Worm (Caenorhabditis elegans): Measurements from ENCODE around the gene nhr-171.

The nhr-171 gene

ce11 chrV:7562947-7563346, 51.4 kb downstream of the nhr-171 start, which contains the start of gene F19F10.1:
Gene F19F10.1 (plus strand): TSS chrV:7563247.
- no peak for TF ChIP-seq ham-2 (GFP tag; optimal IDR thresholded peaks at IDR 0.05)
- TF ChIP-seq zip-8 (tag; optimal IDR thresholded peaks at IDR 0.05): no peak
- no peak for TF ChIP-seq lin-13 (tag; optimal IDR thresholded peaks at IDR 0.05)
- TF ChIP-seq ceh-83 (GFP tag; optimal IDR thresholded peaks at IDR 0.05): no peak
- TF ChIP-seq sptf-1 (tag; optimal IDR thresholded peaks at IDR 0.05): no peak
- no peak for TF ChIP-seq hlh-1 (tag; optimal IDR thresholded peaks at IDR 0.05)
- no peak for TF ChIP-seq nhr-76 (tag; optimal IDR thresholded peaks at IDR 0.05)
- no peak for TF ChIP-seq blmp-1 (tag; optimal IDR thresholded peaks at IDR 0.05)
- TF ChIP-seq mls-2 (tag; optimal IDR thresholded peaks at IDR 0.05): no peak
- TF ChIP-seq M03D4.4 (tag; optimal IDR thresholded peaks at IDR 0.05): no peak

Data from whole organism, mixed stage, embryonic.